Worm (Caenorhabditis elegans) whole organism, late embryonic: ENCODE measurements around the gene K10D6.3.

ENCODE experiments used
- nhr-11 ChIP-seq: fragments of 150-350 bp; optimal IDR thresholded peaks from 2 replicates; lab custom pipeline; 2014; ENCODE audit warnings: missing biosample characterization, missing genetic modification characterization
- odd-2 ChIP-seq: sonication (generic microtip); optimal IDR thresholded peaks from 2 replicates; lab custom pipeline; 2017; ENCODE audit warnings: antibody characterized with exemption, mild to moderate bottlenecking, missing genetic modification characterization, missing compliant biosample characterization
- pros-1 ChIP-seq: fragments of 150-350 bp; optimal IDR thresholded peaks from 2 replicates; lab custom pipeline; 2014; ENCODE audit warnings: missing biosample characterization, missing genetic modification reagents, missing genetic modification characterization

ce11 chrV:11180951-11181350, 19.5 kb upstream of the K10D6.3 start:
- TF ChIP-seq pros-1 (tag; lab: Kevin White, UChicago) (no peak), nhr-11 (tag; lab: Kevin White, UChicago) (no peak), odd-2 (tag; lab: Kevin White, UChicago) (no peak)
